Worm (Caenorhabditis elegans): ENCODE results near the gene C44C1.1.

Gene C44C1.1

DNA sequence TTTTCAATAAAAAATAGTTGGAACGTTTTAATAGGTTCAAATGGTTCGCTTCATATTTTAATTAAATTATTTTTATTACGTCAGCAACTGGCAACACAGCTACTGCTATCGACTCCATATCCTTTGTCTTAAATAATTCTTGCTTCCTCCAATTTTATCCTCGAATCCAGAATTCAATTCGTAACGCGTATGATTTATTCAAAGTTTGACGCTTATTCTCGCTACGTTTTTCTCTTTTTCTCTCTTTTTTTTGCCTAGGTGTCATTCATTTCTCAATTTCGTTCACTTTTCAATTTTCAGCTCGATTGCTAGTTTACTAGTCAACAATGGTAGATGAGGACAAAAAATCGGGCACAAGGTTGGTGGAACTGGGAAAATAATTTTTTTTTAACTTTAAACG, 30.1 kb upstream of the C44C1.1 start, which contains the start of gene arr-1:
TSS of gene arr-1 (plus strand) at position 301 of the 400 bp plus-strand sequence.
- TF ChIP-seq lin-39 (tag; optimal IDR thresholded peaks at IDR 0.05) = no peak
- no peak for TF ChIP-seq nhr-77 (tag; optimal IDR thresholded peaks at IDR 0.05)
- TF ChIP-seq ZK546.5 (tag; optimal IDR thresholded peaks at IDR 0.05) = no peak
- no peak for TF ChIP-seq fkh-2 (tag; optimal IDR thresholded peaks at IDR 0.05)
- TF ChIP-seq eor-1 (tag; optimal IDR thresholded peaks at IDR 0.05) = no peak
- TF ChIP-seq nfya-1 (tag; optimal IDR thresholded peaks at IDR 0.05; ENCODE audit: insufficient read depth) = no peak
- TF ChIP-seq elt-2 (tag; optimal IDR thresholded peaks at IDR 0.05) = no peak
- TF ChIP-seq mml-1 (tag; optimal IDR thresholded peaks at IDR 0.05) = no peak
- no peak for TF ChIP-seq nhr-25 (tag; optimal IDR thresholded peaks at IDR 0.05)
- TF ChIP-seq ceh-82 (tag; optimal IDR thresholded peaks at IDR 0.05) = no peak
- TF ChIP-seq nhr-237 (tag; optimal IDR thresholded peaks at IDR 0.05) = no peak
- TF ChIP-seq ztf-11 (tag; optimal IDR thresholded peaks at IDR 0.05) = no peak
- no peak for TF ChIP-seq mdl-1 (tag; optimal IDR thresholded peaks at IDR 0.05)
- TF ChIP-seq unc-62 (GFP tag; optimal IDR thresholded peaks at IDR 0.05) = no peak

DNA sequence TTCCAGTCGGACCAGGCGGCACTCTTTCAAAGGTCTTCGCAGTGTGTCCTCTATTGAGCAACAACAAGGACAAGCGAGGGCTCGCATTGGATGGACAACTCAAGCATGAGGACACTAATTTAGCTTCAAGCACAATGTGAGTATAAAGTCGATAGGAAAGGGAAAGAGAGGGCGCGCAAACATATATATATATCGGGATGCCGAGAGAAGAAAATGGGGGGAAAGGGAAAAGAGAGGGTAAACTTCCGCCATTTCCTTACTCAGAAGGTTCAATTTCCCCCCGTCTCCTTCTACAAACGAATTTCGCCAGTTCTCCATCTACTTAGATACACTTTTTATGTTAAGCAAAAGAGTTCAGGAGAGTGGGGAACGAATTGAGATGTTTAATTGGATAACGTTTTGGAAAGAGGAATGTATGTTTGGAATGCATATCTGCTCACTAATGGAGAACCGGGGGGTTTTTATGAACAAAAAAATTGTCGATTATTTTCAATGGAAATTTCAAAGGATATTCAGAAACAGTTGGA, 28.0 kb upstream of the C44C1.1 start:
- TF ChIP-seq nhr-76 (tag; optimal IDR thresholded peaks at IDR 0.05) (no peak), unc-62 (GFP tag; optimal IDR thresholded peaks at IDR 0.05) (no peak), hmg-11 (tag; optimal IDR thresholded peaks at IDR 0.05) (peak; percentile 58), nfya-1 (tag; optimal IDR thresholded peaks at IDR 0.05; ENCODE audit: insufficient read depth) (peak; percentile 53)

DNA sequence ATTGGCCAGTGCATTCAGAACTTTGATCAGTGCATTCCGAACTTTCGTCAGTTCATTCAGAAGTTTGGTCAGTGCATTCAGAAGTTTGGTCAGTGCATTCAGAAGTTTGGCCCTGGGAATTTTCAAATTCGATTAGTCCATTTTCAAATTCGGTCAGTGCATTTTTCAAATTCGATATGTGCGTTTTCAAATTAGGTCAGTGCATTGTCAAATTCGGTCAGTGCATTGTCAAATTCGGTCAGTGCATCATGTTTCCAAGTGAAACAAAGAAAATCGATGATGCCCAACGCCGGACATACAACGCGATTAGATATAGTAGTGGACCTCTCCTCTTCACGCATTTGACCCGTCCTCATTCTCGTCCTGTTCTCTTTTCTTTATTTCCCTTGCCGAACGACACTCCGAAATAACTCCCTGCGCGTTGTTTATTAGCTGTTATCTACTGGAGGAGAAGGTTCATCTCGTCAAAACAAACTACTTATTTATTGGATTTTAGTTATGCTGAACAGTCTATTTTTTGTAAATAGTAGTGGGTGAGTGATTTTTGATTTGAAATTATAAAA, 26.0 kb upstream of the C44C1.1 start, which contains the start of gene apm-3:
TSS of gene apm-3 (plus strand) at position 477 of the 563 bp plus-strand sequence.
- TF ChIP-seq ceh-28 (tag; optimal IDR thresholded peaks at IDR 0.05) = no peak
- TF ChIP-seq ceh-82 (tag; optimal IDR thresholded peaks at IDR 0.05) = no peak
- no peak for TF ChIP-seq lsy-12 (tag; optimal IDR thresholded peaks at IDR 0.05)
- TF ChIP-seq nhr-23 (tag; optimal IDR thresholded peaks at IDR 0.05) = peak; percentile 59
- TF ChIP-seq ama-1 (optimal IDR thresholded peaks at IDR 0.05) = no peak
- TF ChIP-seq nfya-1 (tag; optimal IDR thresholded peaks at IDR 0.05; ENCODE audit: insufficient read depth) = peak; percentile 61
- TF ChIP-seq fos-1 (tag; optimal IDR thresholded peaks at IDR 0.05) = no peak
- no peak for TF ChIP-seq lin-39 (tag; optimal IDR thresholded peaks at IDR 0.05)
- no peak for TF ChIP-seq unc-39 (tag; optimal IDR thresholded peaks at IDR 0.05)
- TF ChIP-seq egl-27 (tag; optimal IDR thresholded peaks at IDR 0.05) = no peak
- TF ChIP-seq elt-2 (tag; optimal IDR thresholded peaks at IDR 0.05) = peak; percentile 15
- peak; percentile 23 for TF ChIP-seq nhr-25 (tag; optimal IDR thresholded peaks at IDR 0.05)
- TF ChIP-seq ZK546.5 (tag; optimal IDR thresholded peaks at IDR 0.05) = no peak
- TF ChIP-seq sea-2 (GFP tag; optimal IDR thresholded peaks at IDR 0.05) = no peak
- TF ChIP-seq nhr-12 (tag; optimal IDR thresholded peaks at IDR 0.05) = no peak
- TF ChIP-seq lin-15B (tag; optimal IDR thresholded peaks at IDR 0.05) = peak; percentile 4
- peak; percentile 79 for TF ChIP-seq hmg-11 (tag; optimal IDR thresholded peaks at IDR 0.05)
- TF ChIP-seq unc-62 (GFP tag; optimal IDR thresholded peaks at IDR 0.05) = no peak
- TF ChIP-seq pha-4 (tag; optimal IDR thresholded peaks at IDR 0.05) = peak; percentile 25
- TF ChIP-seq nhr-67 (tag; optimal IDR thresholded peaks at IDR 0.05) = no peak
- no peak for TF ChIP-seq tbx-2 (tag; optimal IDR thresholded peaks at IDR 0.05)

DNA sequence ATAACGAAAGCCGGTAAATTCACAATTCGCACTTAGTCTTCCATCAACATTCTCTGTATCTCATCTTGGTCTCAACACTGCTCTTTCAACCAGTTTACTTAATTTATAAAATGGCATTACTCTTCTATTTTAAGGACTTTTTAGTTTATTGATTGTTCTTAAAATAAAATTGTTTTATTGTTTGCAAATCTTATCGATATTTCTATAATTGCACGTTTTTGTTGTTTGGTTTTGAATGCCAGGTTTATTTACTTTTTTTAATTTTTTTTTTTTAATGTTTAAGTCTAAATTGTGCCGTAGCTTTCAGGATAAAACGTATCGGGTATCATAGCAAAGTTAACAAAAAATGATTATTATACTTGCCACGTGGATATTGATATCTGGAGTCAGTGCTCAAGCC, 23.0 kb upstream of the C44C1.1 start, which contains the start of gene chil-10:
TSS of gene chil-10 (plus strand) at position 301 of the 400 bp plus-strand sequence.
- TF ChIP-seq nhr-76 (tag; optimal IDR thresholded peaks at IDR 0.05) (no peak), pha-4 (tag; optimal IDR thresholded peaks at IDR 0.05) (no peak), hmg-11 (tag; optimal IDR thresholded peaks at IDR 0.05) (no peak), ztf-11 (tag; optimal IDR thresholded peaks at IDR 0.05) (no peak), nhr-28 (tag; optimal IDR thresholded peaks at IDR 0.05) (no peak), mml-1 (tag; optimal IDR thresholded peaks at IDR 0.05) (no peak), ama-1 (optimal IDR thresholded peaks at IDR 0.05) (no peak), nhr-43 (tag; optimal IDR thresholded peaks at IDR 0.05; ENCODE audit: poor library complexity, severe bottlenecking) (no peak), fos-1 (tag; optimal IDR thresholded peaks at IDR 0.05) (no peak), ZK546.5 (tag; optimal IDR thresholded peaks at IDR 0.05) (no peak), nhr-11 (tag; optimal IDR thresholded peaks at IDR 0.05) (no peak)

DNA sequence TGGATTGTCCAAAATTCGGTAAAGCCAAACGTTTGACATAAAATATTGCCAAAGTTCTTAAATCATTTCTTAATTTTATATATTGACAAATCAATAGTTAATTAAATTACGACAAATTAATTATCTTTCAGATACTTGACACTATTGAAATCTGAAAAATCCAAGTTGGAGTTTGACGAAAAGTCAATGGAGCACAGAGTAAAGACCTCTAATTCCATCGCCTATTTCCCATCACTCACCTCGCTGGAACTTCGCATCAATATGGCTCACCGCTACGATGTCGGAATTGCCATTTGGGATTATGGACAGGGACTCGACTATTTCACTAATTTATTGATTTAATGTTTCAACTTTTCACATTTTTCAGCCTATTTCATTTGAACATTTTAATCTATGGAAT, 20.4 kb upstream of the C44C1.1 start:
- TF ChIP-seq nhr-23 (tag; optimal IDR thresholded peaks at IDR 0.05) = no peak
- TF ChIP-seq pqm-1 (tag; optimal IDR thresholded peaks at IDR 0.05) = no peak
- TF ChIP-seq hmg-11 (tag; optimal IDR thresholded peaks at IDR 0.05) = no peak
- TF ChIP-seq egl-27 (tag; optimal IDR thresholded peaks at IDR 0.05) = no peak
- TF ChIP-seq ZK546.5 (tag; optimal IDR thresholded peaks at IDR 0.05) = no peak
- TF ChIP-seq lin-39 (tag; optimal IDR thresholded peaks at IDR 0.05) = no peak
- no peak for TF ChIP-seq nhr-67 (tag; optimal IDR thresholded peaks at IDR 0.05)
- TF ChIP-seq nhr-77 (tag; optimal IDR thresholded peaks at IDR 0.05) = no peak
- TF ChIP-seq pha-4 (tag; optimal IDR thresholded peaks at IDR 0.05) = no peak
